Worm (Caenorhabditis elegans) whole organism, early embryonic: Measurements from ENCODE around the gene F59A7.12.

Source experiments
- B0310.2 ChIP-seq: sonication (generic microtip); optimal IDR thresholded peaks from 2 replicates; lab custom pipeline; 2016; ENCODE audit warnings: mild to moderate bottlenecking, missing genetic modification characterization, missing compliant biosample characterization
- F13C5.2 ChIP-seq: sonication (generic microtip); optimal IDR thresholded peaks from 2 replicates; lab custom pipeline; 2017; ENCODE audit warnings: mild to moderate bottlenecking, missing genetic modification characterization, inconsistent platforms, missing compliant biosample characterization
- aly-1 ChIP-seq: sonication (generic microtip); optimal IDR thresholded peaks from 2 replicates; lab custom pipeline; 2016; ENCODE audit warnings: missing genetic modification characterization, missing compliant biosample characterization
- ama-1 ChIP-seq: fragments of 150-350 bp; optimal IDR thresholded peaks from 2 replicates; lab custom pipeline; 2014
- ceh-13 ChIP-seq: fragments of 200-800 bp; sonication (Bioruptor generic); optimal IDR thresholded peaks from 2 replicates; lab custom pipeline; 2018; ENCODE audit warnings: mild to moderate bottlenecking, missing genetic modification characterization, missing compliant biosample characterization
- ceh-36 ChIP-seq: sonication (generic microtip); optimal IDR thresholded peaks from 2 replicates; lab custom pipeline; 2016; ENCODE audit warnings: missing genetic modification characterization, inconsistent platforms, missing compliant biosample characterization
- ets-7 ChIP-seq: sonication (generic microtip); optimal IDR thresholded peaks from 2 replicates; lab custom pipeline; 2016; ENCODE audit warnings: missing genotype, missing genetic modification characterization, missing compliant biosample characterization
- flt-1 ChIP-seq: fragments of 200-800 bp; sonication (Bioruptor generic); IDR thresholded peaks from 2 replicates; pipeline ENCODE4 v1.3.6; 2022; ENCODE audit warnings: missing genetic modification characterization, missing compliant biosample characterization
- hmbx-1 ChIP-seq: sonication (generic microtip); optimal IDR thresholded peaks from 2 replicates; lab custom pipeline; 2016; ENCODE audit warnings: mild to moderate bottlenecking, missing genetic modification characterization, missing compliant biosample characterization
- hmg-4 ChIP-seq: fragments of 200-800 bp; sonication (Bioruptor generic); optimal IDR thresholded peaks from 2 replicates; lab custom pipeline; 2018; ENCODE audit warnings: mild to moderate bottlenecking, missing genetic modification characterization, missing compliant biosample characterization
- hnd-1 ChIP-seq: sonication (generic microtip); optimal IDR thresholded peaks from 2 replicates; lab custom pipeline; 2016; ENCODE audit warnings: missing genetic modification characterization, missing compliant biosample characterization
- pes-1 ChIP-seq: fragments of 200-800 bp; sonication (Bioruptor generic); IDR thresholded peaks from 2 replicates; pipeline ENCODE4 v1.3.6; 2022; ENCODE audit warnings: missing genetic modification reagents, missing genetic modification characterization, missing compliant biosample characterization
- scrt-1 ChIP-seq: fragments of 200-800 bp; sonication (Bioruptor generic); IDR thresholded peaks from 2 replicates; pipeline ENCODE4 v1.3.6; 2022; ENCODE audit warnings: missing genetic modification characterization, missing compliant biosample characterization
- sea-1 ChIP-seq: fragments of 200-800 bp; sonication (Bioruptor generic); conservative IDR thresholded peaks from 2 replicates; pipeline ENCODE4 v1.3.6; 2022; ENCODE audit warnings: missing genetic modification characterization, missing compliant biosample characterization
- tbx-11 ChIP-seq: fragments of 200-800 bp; sonication (Bioruptor generic); IDR thresholded peaks from 2 replicates; pipeline ENCODE4 v1.3.6; 2022; ENCODE audit warnings: missing genetic modification characterization, missing compliant biosample characterization
- tbx-37 ChIP-seq: fragments of 200-800 bp; sonication (Bioruptor generic); conservative IDR thresholded peaks from 2 replicates; pipeline ENCODE4 v1.3.6; 2022; ENCODE audit warnings: missing genetic modification reagents, missing genetic modification characterization, missing compliant biosample characterization
- tra-4 ChIP-seq: sonication (generic microtip); optimal IDR thresholded peaks from 2 replicates; lab custom pipeline; 2017; ENCODE audit warnings: missing genetic modification characterization, missing compliant biosample characterization

Gene F59A7.12

ce11 chrV:2029877-2030276 is at the start of gene F59A7.12:
Gene F59A7.12, plus strand, starts transcription at chrV:2030177.
- TF ChIP-seq tra-4 (tag; lab: Kevin White, UChicago) (no peak), aly-1 (no peak), B0310.2 (tag; lab: Kevin White, UChicago) (no peak), ceh-36 (tag; lab: Kevin White, UChicago) (no peak), F13C5.2 (tag; lab: Kevin White, UChicago) (no peak), pes-1 (GFP tag; lab: Robert Waterston, UW) (no peak), hnd-1 (tag; lab: Kevin White, UChicago) (no peak), ama-1 (lab: Kevin White, UChicago) (no peak), flt-1 (GFP tag; lab: Robert Waterston, UW) (no peak), scrt-1 (no peak), tbx-11 (GFP tag; lab: Robert Waterston, UW) (no peak), sea-1 (GFP tag; lab: Robert Waterston, UW) (no peak), hmbx-1 (tag; lab: Kevin White, UChicago) (no peak), ceh-13 (GFP tag; lab: Kevin White, UChicago) (no peak), ets-7 (tag; lab: Kevin White, UChicago) (no peak), tbx-37 (no peak), hmg-4 (no peak)

ce11 chrV:1986954-1987353 is 43.0 kb upstream of the F59A7.12 start, which contains the start of gene T08B1.1:
Gene T08B1.1, minus strand, starts transcription at chrV:1987045.
- TF ChIP-seq hmg-4 (no peak), ceh-36 (tag; lab: Kevin White, UChicago) (no peak), hnd-1 (tag; lab: Kevin White, UChicago) (no peak), tra-4 (tag; lab: Kevin White, UChicago) (no peak), sea-1 (GFP tag; lab: Robert Waterston, UW) (no peak), ceh-13 (GFP tag; lab: Kevin White, UChicago) (no peak), pes-1 (GFP tag; lab: Robert Waterston, UW) (no peak), tbx-11 (GFP tag; lab: Robert Waterston, UW) (no peak), F13C5.2 (tag; lab: Kevin White, UChicago) (no peak), tbx-37 (no peak), ama-1 (lab: Kevin White, UChicago) (no peak), B0310.2 (tag; lab: Kevin White, UChicago) (no peak), ets-7 (tag; lab: Kevin White, UChicago) (no peak), aly-1 (no peak)

- TF ChIP-seq hnd-1 (tag; lab: Kevin White, UChicago) (no peak), ceh-13 (GFP tag; lab: Kevin White, UChicago) (no peak), tbx-11 (GFP tag; lab: Robert Waterston, UW) (no peak), hmbx-1 (tag; lab: Kevin White, UChicago) (no peak), ama-1 (lab: Kevin White, UChicago) (no peak), scrt-1 (no peak), B0310.2 (tag; lab: Kevin White, UChicago) (no peak), ets-7 (tag; lab: Kevin White, UChicago) (no peak), pes-1 (GFP tag; lab: Robert Waterston, UW) (no peak), aly-1 (no peak), sea-1 (GFP tag; lab: Robert Waterston, UW) (no peak), hmg-4 (no peak), ceh-36 (tag; lab: Kevin White, UChicago) (no peak), F13C5.2 (tag; lab: Kevin White, UChicago) (no peak), tra-4 (tag; lab: Kevin White, UChicago) (no peak), tbx-37 (no peak)
Measured at ce11 chrV:1989220-1989619, 40.8 kb upstream of the F59A7.12 start.

DNA sequence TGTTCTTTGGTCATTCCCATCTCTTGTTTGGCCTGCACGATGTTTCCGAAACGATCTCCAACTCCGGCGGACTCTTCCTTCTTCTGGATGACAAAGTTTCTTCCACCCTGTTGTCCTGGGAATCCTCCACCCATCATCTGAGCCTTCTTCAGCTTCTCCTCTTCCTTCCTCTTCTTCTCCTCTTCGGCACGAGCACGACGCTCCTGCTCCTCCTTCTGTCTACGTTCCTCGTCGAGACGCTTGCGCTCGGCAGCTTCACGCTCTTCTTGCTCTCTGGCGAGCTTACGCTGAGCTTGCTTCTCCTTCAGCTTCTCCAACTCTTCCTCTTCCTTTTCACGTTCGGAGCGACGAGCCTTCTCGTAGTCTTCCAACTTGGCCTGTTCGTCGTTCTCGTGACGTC is 38.6 kb upstream of the F59A7.12 start:
- no peak for TF ChIP-seq hnd-1 (tag; lab: Kevin White, UChicago)
- no peak for TF ChIP-seq B0310.2 (tag; lab: Kevin White, UChicago)
- TF ChIP-seq sea-1 (GFP tag; lab: Robert Waterston, UW) = no peak
- no peak for TF ChIP-seq aly-1
- TF ChIP-seq hmg-4 = no peak
- TF ChIP-seq tbx-11 (GFP tag; lab: Robert Waterston, UW) = no peak
- no peak for TF ChIP-seq tra-4 (tag; lab: Kevin White, UChicago)
- TF ChIP-seq flt-1 (GFP tag; lab: Robert Waterston, UW) = no peak
- TF ChIP-seq ama-1 (lab: Kevin White, UChicago) = no peak
- no peak for TF ChIP-seq ets-7 (tag; lab: Kevin White, UChicago)
- TF ChIP-seq ceh-36 (tag; lab: Kevin White, UChicago) = no peak
- no peak for TF ChIP-seq F13C5.2 (tag; lab: Kevin White, UChicago)
- no peak for TF ChIP-seq tbx-37
- TF ChIP-seq hmbx-1 (tag; lab: Kevin White, UChicago) = no peak
- no peak for TF ChIP-seq scrt-1

DNA sequence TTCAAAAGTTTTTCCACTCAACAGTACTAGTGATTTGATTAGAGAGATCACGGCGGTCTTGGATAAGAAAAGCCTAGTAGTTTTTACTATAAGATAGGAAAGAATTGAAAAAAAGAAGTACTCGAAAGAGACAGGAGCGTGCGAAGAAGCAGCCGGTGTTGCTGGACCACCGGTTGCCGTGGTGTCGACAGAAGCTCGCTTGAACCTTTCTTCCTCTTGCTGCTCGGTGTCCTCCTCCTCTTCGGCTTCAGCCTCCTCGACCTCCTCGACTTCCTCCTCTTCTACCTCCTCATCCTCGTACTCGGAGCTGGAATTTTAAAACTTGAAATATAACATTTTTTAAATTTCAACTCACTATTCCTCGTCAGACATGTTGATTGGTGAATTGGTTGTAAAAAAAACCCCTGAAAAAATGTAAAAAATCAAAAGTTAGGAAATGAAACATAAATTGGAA is 37.4 kb upstream of the F59A7.12 start, which contains the start of gene tnt-4:
Gene tnt-4, minus strand, starts transcription at position 404 of the 454 bp plus-strand sequence.
- no peak for TF ChIP-seq hnd-1 (tag; lab: Kevin White, UChicago)
- no peak for TF ChIP-seq tra-4 (tag; lab: Kevin White, UChicago)
- TF ChIP-seq aly-1 = no peak
- TF ChIP-seq scrt-1 = no peak
- TF ChIP-seq hmbx-1 (tag; lab: Kevin White, UChicago) = no peak
- no peak for TF ChIP-seq flt-1 (GFP tag; lab: Robert Waterston, UW)
- TF ChIP-seq F13C5.2 (tag; lab: Kevin White, UChicago) = no peak
- TF ChIP-seq ama-1 (lab: Kevin White, UChicago) = no peak
- no peak for TF ChIP-seq sea-1 (GFP tag; lab: Robert Waterston, UW)
- no peak for TF ChIP-seq ceh-36 (tag; lab: Kevin White, UChicago)
- TF ChIP-seq ets-7 (tag; lab: Kevin White, UChicago) = no peak
- TF ChIP-seq ceh-13 (GFP tag; lab: Kevin White, UChicago) = no peak
- no peak for TF ChIP-seq tbx-37
- TF ChIP-seq pes-1 (GFP tag; lab: Robert Waterston, UW) = no peak
- no peak for TF ChIP-seq B0310.2 (tag; lab: Kevin White, UChicago)

- TF ChIP-seq ets-7 (tag; lab: Kevin White, UChicago) (no peak), scrt-1 (no peak), pes-1 (GFP tag; lab: Robert Waterston, UW) (no peak), tra-4 (tag; lab: Kevin White, UChicago) (no peak), tbx-37 (no peak), ceh-13 (GFP tag; lab: Kevin White, UChicago) (no peak), aly-1 (no peak), tbx-11 (GFP tag; lab: Robert Waterston, UW) (no peak), flt-1 (GFP tag; lab: Robert Waterston, UW) (no peak), ceh-36 (tag; lab: Kevin White, UChicago) (no peak), ama-1 (lab: Kevin White, UChicago) (no peak), hmbx-1 (tag; lab: Kevin White, UChicago) (no peak), hmg-4 (no peak), hnd-1 (tag; lab: Kevin White, UChicago) (no peak), B0310.2 (tag; lab: Kevin White, UChicago) (no peak), sea-1 (GFP tag; lab: Robert Waterston, UW) (no peak)
Measured at ce11 chrV:1998358-1998757, 31.6 kb upstream of the F59A7.12 start.
